Fruit fly (Drosophila melanogaster) whole organism, prepupa: ENCODE data around the gene CG42832.

Experiments used
- CG10631 ChIP-seq: fragments of 200-800 bp; sonication (Bioruptor generic); optimal IDR thresholded peaks from 2 replicates; lab custom pipeline; 2016; ENCODE audit warnings: missing biosample characterization, missing genetic modification characterization
- CG10669 ChIP-seq: fragments of 200-800 bp; sonication (Bioruptor generic); optimal IDR thresholded peaks from 3 replicates; lab custom pipeline; 2018; ENCODE audit warnings: missing biosample characterization, mild to moderate bottlenecking, missing genetic modification characterization, moderate library complexity
- CG11762 ChIP-seq: fragments of 200-800 bp; sonication (Bioruptor generic); optimal IDR thresholded peaks from 3 replicates; lab custom pipeline; 2016; ENCODE audit warnings: missing biosample characterization, missing genetic modification characterization; ENCODE audit not compliant: insufficient read depth
- CG6163 ChIP-seq: fragments of 200-800 bp; sonication (Bioruptor generic); IDR thresholded peaks from 3 replicates; pipeline ENCODE4 v1.3.6; 2022; ENCODE audit warnings: missing biosample characterization, missing genetic modification characterization
- Eip75B ChIP-seq: fragments of 200-800 bp; sonication (Bioruptor generic); optimal IDR thresholded peaks from 3 replicates; lab custom pipeline; 2016; ENCODE audit warnings: missing biosample characterization, missing genetic modification characterization
- Ets96B ChIP-seq: fragments of 200-800 bp; optimal IDR thresholded peaks from 2 replicates; lab custom pipeline; 2019; ENCODE audit warnings: missing biosample characterization, mild to moderate bottlenecking, missing genetic modification characterization, moderate library complexity
- Gug ChIP-seq: fragments of 200-800 bp; sonication (Bioruptor generic); IDR thresholded peaks from 2 replicates; pipeline ENCODE4 v1.3.6; 2022; ENCODE audit warnings: missing biosample characterization, missing genetic modification characterization
- Hr4 ChIP-seq: fragments of 200-800 bp; sonication (Bioruptor generic); optimal IDR thresholded peaks from 3 replicates; lab custom pipeline; 2016; ENCODE audit warnings: missing biosample characterization, missing genetic modification characterization
- Lpt ChIP-seq: fragments of 200-800 bp; sonication (Bioruptor generic); optimal IDR thresholded peaks from 3 replicates; lab custom pipeline; 2016; ENCODE audit warnings: missing biosample characterization, missing genetic modification characterization
- Sox102F ChIP-seq: fragments of 200-800 bp; sonication (Bioruptor generic); optimal IDR thresholded peaks from 2 replicates; lab custom pipeline; 2016; ENCODE audit warnings: missing biosample characterization, mild to moderate bottlenecking, missing genetic modification characterization
- Sox14 ChIP-seq: fragments of 200-800 bp; sonication (Bioruptor generic); optimal IDR thresholded peaks from 3 replicates; lab custom pipeline; 2016; ENCODE audit warnings: missing biosample characterization, missing genetic modification characterization
- acj6 ChIP-seq: fragments of 200-800 bp; sonication (Bioruptor generic); optimal IDR thresholded peaks from 3 replicates; lab custom pipeline; 2016; ENCODE audit warnings: missing biosample characterization, missing genetic modification characterization
- dac ChIP-seq: fragments of 200-800 bp; sonication (Bioruptor generic); optimal IDR thresholded peaks from 2 replicates; lab custom pipeline; 2017; ENCODE audit warnings: missing biosample characterization, mild to moderate bottlenecking, missing genetic modification characterization
- svp ChIP-seq: fragments of 200-800 bp; sonication (Bioruptor generic); peaks from one replicate; lab custom pipeline; 2016; ENCODE audit warnings: missing biosample characterization, missing genetic modification characterization

DNA sequence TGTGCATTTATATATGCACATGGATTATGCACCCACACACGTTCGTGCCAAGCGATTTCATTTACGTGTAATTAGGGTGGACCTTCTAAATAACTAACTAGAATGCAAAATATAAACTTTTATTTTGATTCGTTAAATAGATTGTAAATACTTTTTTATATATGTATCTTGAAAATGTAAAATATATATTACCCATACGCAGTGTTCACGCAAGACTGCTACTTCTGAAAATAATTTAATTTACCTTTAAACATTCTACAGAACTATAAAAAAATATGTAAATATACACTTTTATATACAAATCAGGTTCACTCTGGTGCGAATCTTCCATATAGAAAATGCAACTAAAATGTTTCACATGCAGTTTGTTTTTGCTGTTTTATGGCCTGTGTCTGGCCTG, 16.2 kb upstream of the CG42832 start:
- TF ChIP-seq CG10669 (GFP tag; lab: Kevin White, UChicago) (peak; percentile 26), Sox102F (GFP tag; lab: Kevin White, UChicago) (no peak), Gug (GFP tag; lab: Robert Waterston, UW) (peak; percentile 33; the same call in 1 of the 2 replicates), Ets96B (tag; lab: Kevin White, UChicago) (peak; percentile 60), svp (GFP tag; lab: Kevin White, UChicago) (no peak), Lpt (GFP tag; lab: Kevin White, UChicago) (peak; percentile 11), Sox14 (no peak), CG6163 (GFP tag; lab: Robert Waterston, UW) (peak; percentile 61; the same call in 2 of the 3 replicates), acj6 (GFP tag; lab: Kevin White, UChicago) (peak; percentile 21), Hr4 (GFP tag; lab: Kevin White, UChicago) (peak; percentile 42), dac (GFP tag; lab: Kevin White, UChicago) (no peak), CG10631 (GFP tag; lab: Kevin White, UChicago) (peak; percentile 10), CG11762 (GFP tag; lab: Kevin White, UChicago) (no peak), Eip75B (no peak)
